Fruit fly (Drosophila melanogaster) whole organism, embryonic: ENCODE measurements around the gene CG42489.
A peak's percentile ranks its signal among the peaks of the same experiment; 100 is the strongest.

ENCODE experiments used
- CG10321 ChIP-seq: fragments of 200-800 bp; sonication (Bioruptor generic); IDR thresholded peaks from 2 replicates; pipeline ENCODE4 v1.3.6; 2022; ENCODE audit warnings: missing biosample characterization, missing genetic modification characterization
- CG10565 ChIP-seq: fragments of 200-800 bp; sonication (Bioruptor generic); optimal IDR thresholded peaks from 3 replicates; lab custom pipeline; 2016; ENCODE audit warnings: missing biosample characterization, mild to moderate bottlenecking, missing genetic modification characterization
- CG11398 ChIP-seq: fragments of 200-800 bp; sonication (Bioruptor generic); optimal IDR thresholded peaks from 2 replicates; lab custom pipeline; 2016; ENCODE audit warnings: missing biosample characterization, missing genetic modification characterization
- CG12299 ChIP-seq: fragments of 200-800 bp; sonication (Bioruptor generic); optimal IDR thresholded peaks from 2 replicates; lab custom pipeline; 2018; ENCODE audit warnings: missing biosample characterization, mild to moderate bottlenecking, missing genetic modification characterization
- CG12659 ChIP-seq: fragments of 200-800 bp; sonication (Bioruptor generic); optimal IDR thresholded peaks from 3 replicates; lab custom pipeline; 2017; ENCODE audit warnings: mild to moderate bottlenecking, missing biosample characterization, missing genetic modification reagents, missing genetic modification characterization
- CG12744 ChIP-seq: fragments of 200-800 bp; sonication (Bioruptor generic); optimal IDR thresholded peaks from 2 replicates; lab custom pipeline; 2016; ENCODE audit warnings: missing biosample characterization, missing genetic modification characterization
- CG14014 ChIP-seq: fragments of 200-800 bp; sonication (Bioruptor generic); IDR thresholded peaks from 2 replicates; pipeline ENCODE4 v1.3.6; 2022; ENCODE audit warnings: missing biosample characterization, missing genetic modification characterization
- CG17328 ChIP-seq: fragments of 200-800 bp; sonication (Bioruptor generic); IDR thresholded peaks from 2 replicates; pipeline ENCODE4 v1.3.6; 2022; ENCODE audit warnings: missing biosample characterization, missing genetic modification characterization
- CG18476 ChIP-seq: fragments of 200-800 bp; sonication (Bioruptor generic); optimal IDR thresholded peaks from 2 replicates; lab custom pipeline; 2016; ENCODE audit warnings: missing biosample characterization, mild to moderate bottlenecking, missing genetic modification characterization
- CG42726 ChIP-seq: fragments of 200-800 bp; sonication (Bioruptor generic); IDR thresholded peaks from 2 replicates; pipeline ENCODE4 v1.3.6; 2022; ENCODE audit warnings: missing biosample characterization, missing genetic modification characterization; ENCODE audit not compliant: partially characterized antibody
- CG4404 ChIP-seq: fragments of 200-800 bp; sonication (Bioruptor generic); IDR thresholded peaks from 2 replicates; pipeline ENCODE4 v1.3.6; 2022; ENCODE audit warnings: missing biosample characterization, missing genetic modification characterization
- CG4854 ChIP-seq: fragments of 200-800 bp; sonication (Bioruptor generic); optimal IDR thresholded peaks from 2 replicates; lab custom pipeline; 2016; ENCODE audit warnings: missing biosample characterization, missing genetic modification characterization, inconsistent platforms
- CG6854 ChIP-seq: fragments of 200-800 bp; sonication (Bioruptor generic); optimal IDR thresholded peaks from 3 replicates; lab custom pipeline; 2017; ENCODE audit warnings: missing biosample characterization, mild to moderate bottlenecking, missing genetic modification characterization
- CG7963 ChIP-seq: fragments of 200-800 bp; sonication (Bioruptor generic); IDR thresholded peaks from 3 replicates; pipeline ENCODE4 v1.3.6; 2022; ENCODE audit warnings: missing biosample characterization, missing genetic modification characterization; ENCODE audit not compliant: partially characterized antibody
- CG8388 ChIP-seq: fragments of 200-800 bp; sonication (Bioruptor generic); optimal IDR thresholded peaks from 2 replicates; lab custom pipeline; 2019; ENCODE audit warnings: missing biosample characterization, mild to moderate bottlenecking, missing genetic modification characterization, moderate library complexity
- CG8944 ChIP-seq: fragments of 200-800 bp; sonication (Bioruptor generic); optimal IDR thresholded peaks from 3 replicates; lab custom pipeline; 2016; ENCODE audit warnings: missing biosample characterization, missing genetic modification characterization
- CG9727 ChIP-seq: fragments of 200-800 bp; sonication (Bioruptor generic); optimal IDR thresholded peaks from 3 replicates; lab custom pipeline; 2017; ENCODE audit warnings: missing biosample characterization, mild to moderate bottlenecking, missing genetic modification characterization
- CrebB ChIP-seq: fragments of 200-800 bp; sonication (Bioruptor generic); optimal IDR thresholded peaks from 3 replicates; lab custom pipeline; 2018; ENCODE audit warnings: missing biosample characterization, mild to moderate bottlenecking, missing genetic modification characterization
- D19A ChIP-seq: fragments of 200-800 bp; optimal IDR thresholded peaks from 3 replicates; lab custom pipeline; 2019; ENCODE audit warnings: missing biosample characterization, mild to moderate bottlenecking, missing genetic modification characterization, moderate library complexity
- Dad ChIP-seq: fragments of 200-800 bp; sonication (Bioruptor generic); optimal IDR thresholded peaks from 3 replicates; lab custom pipeline; 2016; ENCODE audit warnings: missing biosample characterization, missing genetic modification characterization
- Dbx ChIP-seq: fragments of 200-800 bp; sonication (Bioruptor generic); IDR thresholded peaks from 3 replicates; pipeline ENCODE4 v1.3.6; 2022; ENCODE audit warnings: missing biosample characterization, missing genetic modification characterization
- Ets97D ChIP-seq: fragments of 200-800 bp; sonication (Bioruptor generic); optimal IDR thresholded peaks from 3 replicates; lab custom pipeline; 2016; ENCODE audit warnings: missing biosample characterization, missing genetic modification characterization
- HLH3B ChIP-seq: fragments of 200-800 bp; sonication (Bioruptor generic); IDR thresholded peaks from 2 replicates; pipeline ENCODE4 v1.3.6; 2022; ENCODE audit warnings: missing biosample characterization, missing genetic modification characterization
- HmgZ ChIP-seq: fragments of 200-800 bp; sonication (Bioruptor generic); optimal IDR thresholded peaks from 2 replicates; lab custom pipeline; 2018; ENCODE audit warnings: missing biosample characterization, mild to moderate bottlenecking, missing genetic modification characterization
- Jarid2 ChIP-seq: fragments of 200-800 bp; sonication (Bioruptor generic); optimal IDR thresholded peaks from 3 replicates; lab custom pipeline; 2017; ENCODE audit warnings: mild to moderate bottlenecking, missing biosample characterization, missing genetic modification reagents, missing genetic modification characterization
- Lim3 ChIP-seq: fragments of 200-800 bp; sonication (Bioruptor generic); IDR thresholded peaks from 2 replicates; pipeline ENCODE4 v1.3.6; 2022; ENCODE audit warnings: missing biosample characterization, missing genetic modification characterization
- MESR4 ChIP-seq: fragments of 200-800 bp; sonication (Bioruptor generic); optimal IDR thresholded peaks from 2 replicates; lab custom pipeline; 2018; ENCODE audit warnings: missing biosample characterization, mild to moderate bottlenecking, missing genetic modification characterization, moderate library complexity
- Neu2 ChIP-seq: fragments of 200-800 bp; sonication (Bioruptor generic); optimal IDR thresholded peaks from 3 replicates; lab custom pipeline; 2016; ENCODE audit warnings: missing biosample characterization, missing genetic modification characterization, borderline replicate concordance
- Nf-YB ChIP-seq: fragments of 200-800 bp; sonication (Bioruptor generic); optimal IDR thresholded peaks from 3 replicates; lab custom pipeline; 2019; ENCODE audit warnings: missing biosample characterization, mild to moderate bottlenecking, missing genetic modification characterization, moderate library complexity
- Nf-YC ChIP-seq: fragments of 200-800 bp; optimal IDR thresholded peaks from 3 replicates; lab custom pipeline; 2019; ENCODE audit warnings: missing biosample characterization, mild to moderate bottlenecking, missing genetic modification characterization, moderate library complexity
- Rx ChIP-seq: fragments of 200-800 bp; sonication (Bioruptor generic); IDR thresholded peaks from 2 replicates; pipeline ENCODE4 v1.3.6; 2022; ENCODE audit warnings: missing biosample characterization, missing genetic modification characterization
- TFAM ChIP-seq: fragments of 200-800 bp; sonication (Bioruptor generic); optimal IDR thresholded peaks from 2 replicates; lab custom pipeline; 2017; ENCODE audit warnings: missing biosample characterization, missing genetic modification characterization, inconsistent platforms
- bsh ChIP-seq, 2 experiments: fragments of 200-800 bp; sonication (Bioruptor generic); optimal IDR thresholded peaks; 2 replicates each; lab custom pipeline; 2017 to 2018; ENCODE audit warnings: mild to moderate bottlenecking in 2 of 2, missing biosample characterization in 2 of 2, missing genetic modification characterization in 2 of 2, moderate library complexity in 1 of 2
- emc ChIP-seq: fragments of 200-800 bp; sonication (Bioruptor generic); optimal IDR thresholded peaks from 2 replicates; lab custom pipeline; 2016; ENCODE audit warnings: missing biosample characterization, missing genetic modification characterization
- fd3F ChIP-seq: fragments of 200-800 bp; sonication (Bioruptor generic); optimal IDR thresholded peaks from 2 replicates; lab custom pipeline; 2018; ENCODE audit warnings: missing biosample characterization, mild to moderate bottlenecking, missing genetic modification characterization, moderate library complexity
- ftz-f1 ChIP-seq: fragments of 200-800 bp; sonication (Bioruptor generic); optimal IDR thresholded peaks from 2 replicates; lab custom pipeline; 2016; ENCODE audit warnings: missing biosample characterization, missing genetic modification characterization
- fu2 ChIP-seq: fragments of 200-800 bp; sonication (Bioruptor generic); optimal IDR thresholded peaks from 2 replicates; lab custom pipeline; 2016; ENCODE audit warnings: missing biosample characterization, missing genetic modification characterization
- gfzf ChIP-seq: fragments of 200-800 bp; sonication (Bioruptor generic); optimal IDR thresholded peaks from 2 replicates; lab custom pipeline; 2016; ENCODE audit warnings: missing biosample characterization, mild to moderate bottlenecking, missing genetic modification characterization, moderate library complexity
- gt ChIP-seq: fragments of 200-800 bp; sonication (Bioruptor generic); IDR thresholded peaks from 2 replicates; pipeline ENCODE4 v1.3.6; 2022; ENCODE audit warnings: missing biosample characterization, missing genetic modification characterization
- h ChIP-seq: fragments of >200 bp; optimal IDR thresholded peaks from 2 replicates; lab custom pipeline; 2017
- klu ChIP-seq: fragments of 200-800 bp; sonication (Bioruptor generic); IDR thresholded peaks from 2 replicates; pipeline ENCODE4 v1.3.6; 2022; ENCODE audit warnings: missing biosample characterization, missing genetic modification characterization
- lab ChIP-seq: fragments of 200-800 bp; sonication (Bioruptor generic); optimal IDR thresholded peaks from 3 replicates; lab custom pipeline; 2017; ENCODE audit warnings: missing biosample characterization, missing genetic modification characterization, mild to moderate bottlenecking, moderate library complexity, missing genetic modification reagents
- phol ChIP-seq: fragments of 200-800 bp; sonication (Bioruptor generic); optimal IDR thresholded peaks from 3 replicates; lab custom pipeline; 2018; ENCODE audit warnings: missing biosample characterization, mild to moderate bottlenecking, missing genetic modification characterization, moderate library complexity
- pnt ChIP-seq: fragments of 200-800 bp; sonication (Bioruptor generic); optimal IDR thresholded peaks from 3 replicates; lab custom pipeline; 2016; ENCODE audit warnings: missing biosample characterization, missing genetic modification characterization
- sens ChIP-seq: fragments of 200-800 bp; sonication (Bioruptor generic); peaks from one replicate; lab custom pipeline; 2016; ENCODE audit warnings: missing biosample characterization, missing genetic modification characterization
- shn ChIP-seq: fragments of 200-800 bp; sonication (Bioruptor generic); optimal IDR thresholded peaks from 3 replicates; lab custom pipeline; 2016; ENCODE audit warnings: missing biosample characterization, missing genetic modification characterization
- tna ChIP-seq: fragments of 200-800 bp; sonication (Bioruptor generic); IDR thresholded peaks from 2 replicates; pipeline ENCODE4 v1.3.6; 2022; ENCODE audit warnings: missing biosample characterization, missing genetic modification characterization; ENCODE audit not compliant: partially characterized antibody
- trem ChIP-seq: fragments of 200-800 bp; optimal IDR thresholded peaks from 3 replicates; lab custom pipeline; 2019; ENCODE audit warnings: missing biosample characterization, mild to moderate bottlenecking, missing genetic modification characterization, moderate library complexity
- ttk ChIP-seq: fragments of 200-800 bp; sonication (Bioruptor generic); IDR thresholded peaks from 2 replicates; pipeline ENCODE4 v2.1.2; 2022; ENCODE audit warnings: missing biosample characterization, missing genetic modification characterization
- tup ChIP-seq: fragments of 200-800 bp; sonication (Bioruptor generic); optimal IDR thresholded peaks from 2 replicates; lab custom pipeline; 2016; ENCODE audit warnings: missing biosample characterization, mild to moderate bottlenecking, missing genetic modification characterization, moderate library complexity
- vnd ChIP-seq: fragments of 200-800 bp; sonication (Bioruptor generic); IDR thresholded peaks from 3 replicates; pipeline ENCODE4 v1.3.6; 2022; ENCODE audit warnings: missing biosample characterization, missing genetic modification characterization; ENCODE audit not compliant: partially characterized antibody

CG42489 gene

dm6 chr3R:8650741-8651140, 3.8 kb downstream of the CG42489 start, which contains the start of the genes Mkk4 and SLIRP2 (continued):
- peak; percentile 99 for TF ChIP-seq HmgZ (tag; lab: Kevin White, UChicago)
- peak; percentile 83 for TF ChIP-seq tna
- TF ChIP-seq Nf-YC (tag; lab: Kevin White, UChicago): peak; percentile 91
- TF ChIP-seq CG12299 (tag; lab: Kevin White, UChicago): peak; percentile 98
- peak; percentile 98 for TF ChIP-seq CG8388 (GFP tag; lab: Kevin White, UChicago)
- peak; percentile 99 for TF ChIP-seq CG18476
- TF ChIP-seq Neu2 (GFP tag; lab: Kevin White, UChicago): peak; percentile 95
- TF ChIP-seq bsh (GFP tag; optimal IDR thresholded peaks at IDR 0.05; lab: Kevin White, UChicago): peak; percentile 95 to 99
- peak; percentile 99 for TF ChIP-seq fd3F (GFP tag; lab: Kevin White, UChicago)
- peak; percentile 97 for TF ChIP-seq trem
- peak; percentile 45 for TF ChIP-seq gfzf (GFP tag; lab: Kevin White, UChicago)
- peak; percentile 97 for TF ChIP-seq CG6854 (GFP tag; lab: Kevin White, UChicago)
- peak; percentile 87 for TF ChIP-seq CG10321 (GFP tag; lab: Robert Waterston, UW)
- TF ChIP-seq Rx (GFP tag; lab: Robert Waterston, UW): peak; percentile 97
- TF ChIP-seq lab (GFP tag; lab: Kevin White, UChicago): peak; percentile 99
- peak; percentile 82 for TF ChIP-seq CG7963
- TF ChIP-seq Dad (GFP tag; lab: Kevin White, UChicago): peak; percentile 99
- peak; percentile 95 for TF ChIP-seq Ets97D (GFP tag; lab: Kevin White, UChicago)
- TF ChIP-seq emc (GFP tag; lab: Kevin White, UChicago): peak; percentile 98
- TF ChIP-seq TFAM (GFP tag; lab: Kevin White, UChicago): peak; percentile 93
- peak; percentile 99 for TF ChIP-seq phol (tag; lab: Kevin White, UChicago)
- peak; percentile 98 for TF ChIP-seq CG4854 (GFP tag; lab: Kevin White, UChicago)
- peak; percentile 96 for TF ChIP-seq Lim3
- TF ChIP-seq CG12744 (GFP tag; lab: Kevin White, UChicago): peak; percentile 99
- peak; percentile 98 for TF ChIP-seq pnt
- TF ChIP-seq ftz-f1 (GFP tag; lab: Kevin White, UChicago): peak; percentile 84
- TF ChIP-seq vnd: peak; percentile 85
- TF ChIP-seq tup (GFP tag; lab: Kevin White, UChicago): peak; percentile 98
- TF ChIP-seq gt (GFP tag; lab: Robert Waterston, UW): peak; percentile 98
- peak; percentile 99 for TF ChIP-seq CG9727
- TF ChIP-seq CG14014 (GFP tag; lab: Robert Waterston, UW): peak; percentile 99
- peak; percentile 99 for TF ChIP-seq CG17328 (GFP tag; lab: Robert Waterston, UW)
- no peak for TF ChIP-seq h (lab: Kevin White, UChicago)
- peak; percentile 98 for TF ChIP-seq shn (GFP tag; lab: Kevin White, UChicago)
- peak; percentile 99 for TF ChIP-seq fu2 (GFP tag; lab: Kevin White, UChicago)
- peak; percentile 84 for TF ChIP-seq MESR4 (GFP tag; lab: Kevin White, UChicago)
- TF ChIP-seq CG11398: peak; percentile 98
- TF ChIP-seq sens (GFP tag; lab: Kevin White, UChicago): peak; percentile 100
- peak; percentile 91 for TF ChIP-seq Jarid2 (GFP tag; lab: Kevin White, UChicago)
- TF ChIP-seq klu (GFP tag; lab: Robert Waterston, UW): peak; percentile 98
- peak; percentile 99 for TF ChIP-seq HLH3B
- TF ChIP-seq CG42726 (GFP tag; lab: Robert Waterston, UW): peak; percentile 85
- TF ChIP-seq CG12659 (GFP tag; lab: Kevin White, UChicago): peak; percentile 99
- peak; percentile 99 for TF ChIP-seq CG4404 (GFP tag; lab: Robert Waterston, UW)
- peak; percentile 99 for TF ChIP-seq Dbx (GFP tag; lab: Robert Waterston, UW)
- peak; percentile 98 for TF ChIP-seq CrebB
- TF ChIP-seq CG8944 (GFP tag; lab: Kevin White, UChicago): peak; percentile 99
- peak; percentile 97 for TF ChIP-seq CG10565 (GFP tag; lab: Kevin White, UChicago)
- peak; percentile 99 for TF ChIP-seq ttk (GFP tag; lab: Robert Waterston, UW)
- TF ChIP-seq D19A (tag; lab: Kevin White, UChicago): peak; percentile 96
- peak; percentile 88 for TF ChIP-seq Nf-YB (GFP tag; lab: Kevin White, UChicago)
